Fruit fly (Drosophila melanogaster): ENCODE results near the gene dlt.

The dlt gene

dm6 chr3L:1755458-1755984 lies 39.6 kb downstream of the dlt start, which contains the start of gene Cht2:
Gene Cht2, minus strand, starts transcription at chr3L:1755934.
- no peak for TF ChIP-seq CG9948 (tag; optimal IDR thresholded peaks at IDR 0.05)
- no peak for TF ChIP-seq CG34367 (tag; optimal IDR thresholded peaks at IDR 0.05)
- no peak for TF ChIP-seq CG17806 (tag; optimal IDR thresholded peaks at IDR 0.05)
- TF ChIP-seq Ets98B (GFP tag; IDR thresholded peaks at IDR 0.05): peak; percentile 33; the same call in 1 of the 2 replicates
- no peak for TF ChIP-seq CG8159 (tag; optimal IDR thresholded peaks at IDR 0.05)
- TF ChIP-seq CG13204 (GFP tag; optimal IDR thresholded peaks at IDR 0.05): peak; percentile 40
- no peak for TF ChIP-seq CG15710 (tag; optimal IDR thresholded peaks at IDR 0.05)
- peak; percentile 59 for TF ChIP-seq Pif1B (GFP tag; optimal IDR thresholded peaks at IDR 0.05)
- TF ChIP-seq fd96Ca (GFP tag; IDR thresholded peaks at IDR 0.05): peak; percentile 36; the same call in 1 of the 3 replicates
- TF ChIP-seq CG32121 (GFP tag; IDR thresholded peaks at IDR 0.05): peak; percentile 34; the same call in 1 of the 2 replicates
- TF ChIP-seq CG10348 (GFP tag; IDR thresholded peaks at IDR 0.05): no peak
- no peak for TF ChIP-seq Snoo (tag; optimal IDR thresholded peaks at IDR 0.05)
- no peak for TF ChIP-seq D1 (tag; optimal IDR thresholded peaks at IDR 0.05)
- TF ChIP-seq CG4496 (GFP tag; IDR thresholded peaks at IDR 0.05): 0 out of 3 replicates have a peak, but pooled peaks have one; percentile 57
- no peak for TF ChIP-seq CG8301 (tag; optimal IDR thresholded peaks at IDR 0.05)
- TF ChIP-seq Pif1A (GFP tag; optimal IDR thresholded peaks at IDR 0.05): no peak
- TF ChIP-seq CG14655 (GFP tag; optimal IDR thresholded peaks at IDR 0.05): no peak
- no peak for TF ChIP-seq gl (tag; optimal IDR thresholded peaks at IDR 0.05)
- TF ChIP-seq rn (GFP tag; IDR thresholded peaks at IDR 0.05): no peak
- peak; percentile 84 for TF ChIP-seq EcR (GFP tag; optimal IDR thresholded peaks at IDR 0.05)
- TF ChIP-seq CG12605 (GFP tag; IDR thresholded peaks at IDR 0.05): peak; percentile 62

dm6 chr3L:1754935-1755334 lies 40.2 kb downstream of the dlt start:
- no peak for TF ChIP-seq fd96Ca (GFP tag; IDR thresholded peaks at IDR 0.05)
- no peak for TF ChIP-seq gl (tag; optimal IDR thresholded peaks at IDR 0.05)
- no peak for TF ChIP-seq CG14655 (GFP tag; optimal IDR thresholded peaks at IDR 0.05)
- no peak for TF ChIP-seq CG12605 (GFP tag; IDR thresholded peaks at IDR 0.05)
- TF ChIP-seq CG8301 (tag; optimal IDR thresholded peaks at IDR 0.05): no peak
- no peak for TF ChIP-seq Pif1B (GFP tag; optimal IDR thresholded peaks at IDR 0.05)
- TF ChIP-seq EcR (GFP tag; optimal IDR thresholded peaks at IDR 0.05): no peak
- TF ChIP-seq CG15710 (tag; optimal IDR thresholded peaks at IDR 0.05): no peak
- TF ChIP-seq CG4496 (GFP tag; IDR thresholded peaks at IDR 0.05): no peak
- TF ChIP-seq CG8159 (tag; optimal IDR thresholded peaks at IDR 0.05): no peak

dm6 chr3L:1754262-1754661 lies 40.9 kb downstream of the dlt start:
- no peak for TF ChIP-seq CG13204 (GFP tag; optimal IDR thresholded peaks at IDR 0.05)
- TF ChIP-seq gl (tag; optimal IDR thresholded peaks at IDR 0.05): peak; percentile 51

dm6 chr3L:1748218-1748617 lies 46.9 kb downstream of the dlt start:
- TF ChIP-seq CG13204 (GFP tag; optimal IDR thresholded peaks at IDR 0.05): peak; percentile 6
- no peak for TF ChIP-seq CG10348 (GFP tag; IDR thresholded peaks at IDR 0.05)
- TF ChIP-seq gl (tag; optimal IDR thresholded peaks at IDR 0.05): no peak
- no peak for TF ChIP-seq CG4496 (GFP tag; IDR thresholded peaks at IDR 0.05)

dm6 chr3L:1746338-1747199 lies 48.6 kb downstream of the dlt start, which contains the start of gene CG13921:
Gene CG13921, plus strand, starts transcription at chr3L:1746907.
- TF ChIP-seq CG17806 (tag; optimal IDR thresholded peaks at IDR 0.05) (peak; percentile 100), Ets98B (GFP tag; IDR thresholded peaks at IDR 0.05) (peak; percentile 99), gl (tag; optimal IDR thresholded peaks at IDR 0.05) (peak; percentile 99), D1 (tag; optimal IDR thresholded peaks at IDR 0.05) (no peak), Snoo (tag; optimal IDR thresholded peaks at IDR 0.05) (peak; percentile 100), CG10348 (GFP tag; IDR thresholded peaks at IDR 0.05) (peak; percentile 98), CG13204 (GFP tag; optimal IDR thresholded peaks at IDR 0.05) (peak; percentile 97), CG8301 (tag; optimal IDR thresholded peaks at IDR 0.05) (peak; percentile 100), Pif1B (GFP tag; optimal IDR thresholded peaks at IDR 0.05) (peak; percentile 100), Pif1A (GFP tag; optimal IDR thresholded peaks at IDR 0.05) (peak; percentile 100), CG14655 (GFP tag; optimal IDR thresholded peaks at IDR 0.05) (peak; percentile 100), CG32121 (GFP tag; IDR thresholded peaks at IDR 0.05) (peak; percentile 100), CG9948 (tag; optimal IDR thresholded peaks at IDR 0.05) (peak; percentile 100), CG12605 (GFP tag; IDR thresholded peaks at IDR 0.05) (peak; percentile 99), CG34367 (tag; optimal IDR thresholded peaks at IDR 0.05) (peak; percentile 99), CG8159 (tag; optimal IDR thresholded peaks at IDR 0.05) (peak; percentile 100), EcR (GFP tag; optimal IDR thresholded peaks at IDR 0.05) (peak; percentile 69), rn (GFP tag; IDR thresholded peaks at IDR 0.05) (peak; percentile 99), CG15710 (tag; optimal IDR thresholded peaks at IDR 0.05) (peak; percentile 99), fd96Ca (GFP tag; IDR thresholded peaks at IDR 0.05) (peak; percentile 100), CG4496 (GFP tag; IDR thresholded peaks at IDR 0.05) (peak; percentile 100)

- TF ChIP-seq CG4496 (GFP tag; IDR thresholded peaks at IDR 0.05) (no peak), EcR (GFP tag; optimal IDR thresholded peaks at IDR 0.05) (no peak)
Observed at dm6 chr3L:1745432-1745831, 49.7 kb downstream of the dlt start.

Measured in whole organism, pupa.